Fruit fly (Drosophila melanogaster) whole organism, embryonic: ENCODE measurements around the gene Scr.

Source experiments
- Ada2b ChIP-seq: fragments of 200-800 bp; sonication (Bioruptor generic); IDR thresholded peaks from 2 replicates; pipeline ENCODE4 v1.3.6; 2022; ENCODE audit warnings: missing biosample characterization, missing genetic modification characterization
- Atf-2 ChIP-seq: fragments of 200-800 bp; sonication (Bioruptor generic); optimal IDR thresholded peaks from 2 replicates; lab custom pipeline; 2016; ENCODE audit warnings: missing biosample characterization, missing genetic modification characterization
- Atf3 ChIP-seq: fragments of 200-800 bp; sonication (Bioruptor generic); optimal IDR thresholded peaks from 3 replicates; lab custom pipeline; 2016; ENCODE audit warnings: missing biosample characterization, missing genetic modification characterization
- Awh ChIP-seq: fragments of 200-800 bp; sonication (Bioruptor generic); IDR thresholded peaks from 2 replicates; pipeline ENCODE4, ENCODE4 v1.3.6; 2022; ENCODE audit warnings: missing biosample characterization, missing genetic modification characterization
- Blimp-1 ChIP-seq: fragments of 200-800 bp; sonication (Bioruptor generic); optimal IDR thresholded peaks from 3 replicates; lab custom pipeline; 2018; ENCODE audit warnings: missing biosample characterization, missing genetic modification characterization, mild to moderate bottlenecking, moderate library complexity, missing genetic modification reagents
- Bteb2 ChIP-seq: fragments of 200-800 bp; sonication (Bioruptor generic); optimal IDR thresholded peaks from 2 replicates; lab custom pipeline; 2016; ENCODE audit warnings: missing biosample characterization, missing genetic modification characterization
- CG10979 ChIP-seq: fragments of 200-800 bp; sonication (Bioruptor generic); optimal IDR thresholded peaks from 2 replicates; lab custom pipeline; 2018; ENCODE audit warnings: missing biosample characterization, mild to moderate bottlenecking, missing genetic modification characterization, moderate library complexity
- CG13296 ChIP-seq: fragments of 200-800 bp; sonication (Bioruptor generic); optimal IDR thresholded peaks from 3 replicates; lab custom pipeline; 2018; ENCODE audit warnings: missing biosample characterization, mild to moderate bottlenecking, missing genetic modification characterization
- CG14050 ChIP-seq: fragments of 200-800 bp; sonication (Bioruptor generic); IDR thresholded peaks from 3 replicates; pipeline ENCODE4 v1.3.6; 2022; ENCODE audit warnings: missing biosample characterization, missing genetic modification characterization
- CG14667 ChIP-seq: fragments of 200-800 bp; sonication (Bioruptor generic); IDR thresholded peaks from 2 replicates; pipeline ENCODE4 v1.3.6; 2022; ENCODE audit warnings: missing biosample characterization, missing genetic modification characterization
- CG15073 ChIP-seq: fragments of 200-800 bp; sonication (Bioruptor generic); optimal IDR thresholded peaks from 2 replicates; lab custom pipeline; 2016; ENCODE audit warnings: missing biosample characterization, missing genetic modification characterization
- CG16779 ChIP-seq: fragments of 200-800 bp; sonication (Bioruptor generic); IDR thresholded peaks from 2 replicates; pipeline ENCODE4 v1.3.6; 2022; ENCODE audit warnings: missing biosample characterization, missing genetic modification characterization
- CG18599 ChIP-seq: fragments of 200-800 bp; sonication (Bioruptor generic); optimal IDR thresholded peaks from 3 replicates; lab custom pipeline; 2017; ENCODE audit warnings: missing biosample characterization, missing genetic modification characterization, mild to moderate bottlenecking, moderate library complexity, missing genetic modification reagents
- CG2129 ChIP-seq: fragments of 200-800 bp; sonication (Bioruptor generic); IDR thresholded peaks from 2 replicates; pipeline ENCODE4 v1.3.6; 2022; ENCODE audit warnings: missing biosample characterization, missing genetic modification characterization; ENCODE audit not compliant: partially characterized antibody
- CG2875 ChIP-seq: fragments of 200-800 bp; sonication (Bioruptor generic); optimal IDR thresholded peaks from 2 replicates; lab custom pipeline; 2017; ENCODE audit warnings: missing biosample characterization, mild to moderate bottlenecking, missing genetic modification characterization, missing genetic modification reagents
- CG33213 ChIP-seq: fragments of 200-800 bp; sonication (Bioruptor generic); optimal IDR thresholded peaks from 3 replicates; lab custom pipeline; 2016; ENCODE audit warnings: missing biosample characterization, missing genetic modification characterization
- CG34422 ChIP-seq: fragments of 200-800 bp; sonication (Bioruptor generic); IDR thresholded peaks from 3 replicates; pipeline ENCODE4 v1.3.6; 2022; ENCODE audit warnings: missing biosample characterization, missing genetic modification characterization
- CG7839 ChIP-seq: fragments of 200-800 bp; sonication (Bioruptor generic); optimal IDR thresholded peaks from 3 replicates; lab custom pipeline; 2018; ENCODE audit warnings: missing biosample characterization, mild to moderate bottlenecking, missing genetic modification characterization, moderate library complexity
- Chrac-16 ChIP-seq: fragments of 200-800 bp; sonication (Bioruptor generic); optimal IDR thresholded peaks from 3 replicates; lab custom pipeline; 2016; ENCODE audit warnings: missing biosample characterization, missing genetic modification characterization
- CrebB ChIP-seq: fragments of 200-800 bp; sonication (Bioruptor generic); optimal IDR thresholded peaks from 3 replicates; lab custom pipeline; 2018; ENCODE audit warnings: missing biosample characterization, mild to moderate bottlenecking, missing genetic modification characterization
- Dip2 ChIP-seq: fragments of 200-800 bp; sonication (Bioruptor generic); IDR thresholded peaks from 2 replicates; pipeline ENCODE4 v1.3.6; 2022; ENCODE audit warnings: missing biosample characterization, missing genetic modification characterization
- Fer1 ChIP-seq: fragments of 200-800 bp; sonication (Bioruptor generic); optimal IDR thresholded peaks from 2 replicates; lab custom pipeline; 2017; ENCODE audit warnings: missing biosample characterization, mild to moderate bottlenecking, missing genetic modification characterization
- H15 ChIP-seq: fragments of 200-800 bp; sonication (Bioruptor generic); IDR thresholded peaks from 3 replicates; pipeline ENCODE4 v1.3.6; 2022; ENCODE audit warnings: missing biosample characterization, missing genetic modification characterization
- HLH54F ChIP-seq: fragments of 200-800 bp; sonication (Bioruptor generic); optimal IDR thresholded peaks from 3 replicates; lab custom pipeline; 2016; ENCODE audit warnings: missing biosample characterization, missing genetic modification characterization
- Mrtf ChIP-seq: fragments of 200-800 bp; sonication (Bioruptor generic); IDR thresholded peaks from 3 replicates; pipeline ENCODE4 v1.3.6; 2022; ENCODE audit warnings: missing biosample characterization, missing genetic modification characterization
- Neu2 ChIP-seq: fragments of 200-800 bp; sonication (Bioruptor generic); optimal IDR thresholded peaks from 3 replicates; lab custom pipeline; 2016; ENCODE audit warnings: missing biosample characterization, missing genetic modification characterization, borderline replicate concordance
- ac ChIP-seq: fragments of 200-800 bp; sonication (Bioruptor generic); optimal IDR thresholded peaks from 3 replicates; lab custom pipeline; 2017; ENCODE audit warnings: missing biosample characterization, mild to moderate bottlenecking, missing genetic modification characterization
- az2 ChIP-seq: fragments of 200-800 bp; sonication (Bioruptor generic); optimal IDR thresholded peaks from 3 replicates; lab custom pipeline; 2016; ENCODE audit warnings: missing biosample characterization, missing genetic modification characterization
- bowl ChIP-seq: fragments of 200-800 bp; sonication (Bioruptor generic); IDR thresholded peaks from 2 replicates; pipeline ENCODE4 v1.3.6; 2022; ENCODE audit warnings: missing biosample characterization, missing genetic modification characterization
- btn ChIP-seq: fragments of 200-800 bp; sonication (Bioruptor generic); optimal IDR thresholded peaks from 2 replicates; lab custom pipeline; 2016; ENCODE audit warnings: missing biosample characterization, missing genetic modification characterization
- cas ChIP-seq: fragments of 200-800 bp; sonication (Bioruptor generic); IDR thresholded peaks from 2 replicates; pipeline ENCODE4 v1.3.6; 2022; ENCODE audit warnings: missing biosample characterization, missing genetic modification characterization
- chn ChIP-seq: fragments of 200-800 bp; sonication (Bioruptor generic); optimal IDR thresholded peaks from 2 replicates; lab custom pipeline; 2016; ENCODE audit warnings: missing biosample characterization, missing genetic modification characterization
- croc ChIP-seq: fragments of 200-800 bp; sonication (Bioruptor generic); conservative IDR thresholded peaks from 3 replicates; pipeline ENCODE4 v1.3.6; 2022; ENCODE audit warnings: missing biosample characterization, missing genetic modification characterization
- fd3F ChIP-seq: fragments of 200-800 bp; sonication (Bioruptor generic); optimal IDR thresholded peaks from 2 replicates; lab custom pipeline; 2018; ENCODE audit warnings: missing biosample characterization, mild to moderate bottlenecking, missing genetic modification characterization, moderate library complexity
- gcm ChIP-seq: fragments of 200-800 bp; sonication (Bioruptor generic); optimal IDR thresholded peaks from 2 replicates; lab custom pipeline; 2019; ENCODE audit warnings: missing biosample characterization, mild to moderate bottlenecking, missing genetic modification characterization, moderate library complexity
- gfzf ChIP-seq: fragments of 200-800 bp; sonication (Bioruptor generic); optimal IDR thresholded peaks from 2 replicates; lab custom pipeline; 2016; ENCODE audit warnings: missing biosample characterization, mild to moderate bottlenecking, missing genetic modification characterization, moderate library complexity
- her ChIP-seq: fragments of 200-800 bp; sonication (Bioruptor generic); optimal IDR thresholded peaks from 2 replicates; lab custom pipeline; 2016; ENCODE audit warnings: missing biosample characterization, missing genetic modification characterization
- lov ChIP-seq, 2 experiments: fragments of 200-800 bp in 1 of 2; fragments of >200 bp in 1 of 2; sonication (Bioruptor generic) in 1 of 2; IDR thresholded peaks in 1 of 2; optimal IDR thresholded peaks in 1 of 2; 2 replicates in 1 of 2; 3 replicates in 1 of 2; pipeline versions ENCODE4 v1.3.6 to Lab custom; 2017 to 2022; ENCODE audit warnings: missing biosample characterization in 1 of 2, missing genetic modification characterization in 1 of 2
- maf-S ChIP-seq: fragments of 200-800 bp; sonication (Bioruptor generic); optimal IDR thresholded peaks from 2 replicates; lab custom pipeline; 2016; ENCODE audit warnings: missing biosample characterization, missing genetic modification characterization
- nom ChIP-seq: fragments of 200-800 bp; sonication (Bioruptor generic); optimal IDR thresholded peaks from 2 replicates; lab custom pipeline; 2017; ENCODE audit warnings: missing biosample characterization, missing genetic modification characterization, mild to moderate bottlenecking, moderate library complexity, missing genetic modification reagents
- oc ChIP-seq: fragments of 200-800 bp; sonication (Bioruptor generic); optimal IDR thresholded peaks from 2 replicates; lab custom pipeline; 2018; ENCODE audit warnings: missing biosample characterization, mild to moderate bottlenecking, missing genetic modification characterization, moderate library complexity
- p53 ChIP-seq: fragments of 200-800 bp; sonication (Bioruptor generic); optimal IDR thresholded peaks from 2 replicates; lab custom pipeline; 2016; ENCODE audit warnings: missing biosample characterization, missing genetic modification characterization
- phol ChIP-seq: fragments of 200-800 bp; sonication (Bioruptor generic); optimal IDR thresholded peaks from 3 replicates; lab custom pipeline; 2018; ENCODE audit warnings: missing biosample characterization, mild to moderate bottlenecking, missing genetic modification characterization, moderate library complexity
- ranshi ChIP-seq: fragments of 200-800 bp; sonication (Bioruptor generic); IDR thresholded peaks from 2 replicates; pipeline ENCODE4 v1.3.6; 2022; ENCODE audit warnings: missing biosample characterization, missing genetic modification characterization
- repo ChIP-seq: fragments of 200-800 bp; sonication (Bioruptor generic); optimal IDR thresholded peaks from 2 replicates; lab custom pipeline; 2016; ENCODE audit warnings: missing biosample characterization, missing genetic modification characterization
- scrt ChIP-seq: fragments of 200-800 bp; sonication (Bioruptor generic); optimal IDR thresholded peaks from 2 replicates; lab custom pipeline; 2018; ENCODE audit warnings: missing biosample characterization, mild to moderate bottlenecking, missing genetic modification characterization, moderate library complexity
- sens ChIP-seq: fragments of 200-800 bp; sonication (Bioruptor generic); peaks from one replicate; lab custom pipeline; 2016; ENCODE audit warnings: missing biosample characterization, missing genetic modification characterization
- zf30C ChIP-seq: fragments of 200-800 bp; sonication (Bioruptor generic); optimal IDR thresholded peaks from 3 replicates; lab custom pipeline; 2018; ENCODE audit warnings: missing biosample characterization, mild to moderate bottlenecking, missing genetic modification characterization

Gene Scr

dm6 chr3R:6881264-6882014 lies 31.7 kb upstream of the Scr start (continued):
- TF ChIP-seq p53 (GFP tag; lab: Kevin White, UChicago) (no peak), phol (tag; lab: Kevin White, UChicago) (peak; percentile 90), scrt (GFP tag; lab: Kevin White, UChicago) (peak; percentile 41), Dip2 (GFP tag; lab: Robert Waterston, UW) (no peak), CG33213 (GFP tag; lab: Kevin White, UChicago) (peak; percentile 7), CG2875 (GFP tag; lab: Kevin White, UChicago) (peak; percentile 53), cas (GFP tag; lab: Robert Waterston, UW) (no peak), repo (GFP tag; lab: Kevin White, UChicago) (peak; percentile 10), croc (GFP tag; lab: Robert Waterston, UW) (peak; percentile 73; the same call in 2 of the 3 replicates), fd3F (no peak), Mrtf (GFP tag; lab: Robert Waterston, UW) (0 out of 3 replicates have a peak, but pooled peaks have one; percentile 58), Bteb2 (GFP tag; lab: Kevin White, UChicago) (no peak), maf-S (GFP tag; lab: Kevin White, UChicago) (peak; percentile 6), H15 (GFP tag; lab: Robert Waterston, UW) (no peak), oc (tag; lab: Kevin White, UChicago) (peak; percentile 76), zf30C (GFP tag; lab: Kevin White, UChicago) (peak; percentile 97), Chrac-16 (GFP tag; lab: Kevin White, UChicago) (peak; percentile 73), chn (GFP tag; lab: Kevin White, UChicago) (peak; percentile 59), HLH54F (peak; percentile 39), CG15073 (GFP tag; lab: Kevin White, UChicago) (peak; percentile 54), Ada2b (GFP tag; lab: Robert Waterston, UW) (peak; percentile 16; the same call in 1 of the 2 replicates), CG10979 (tag; lab: Kevin White, UChicago) (no peak), lov (optimal IDR thresholded peaks at IDR 0.05; lab: Kevin White, UChicago) (no peak), lov (GFP tag; IDR thresholded peaks at IDR 0.05; lab: Robert Waterston, UW) (peak; percentile 79; the same call in 2 of the 3 replicates), CG14667 (GFP tag; lab: Robert Waterston, UW) (peak; percentile 28; the same call in 1 of the 2 replicates), gcm (GFP tag; lab: Kevin White, UChicago) (peak; percentile 87), Fer1 (GFP tag; lab: Kevin White, UChicago) (no peak), CG2129 (GFP tag; lab: Robert Waterston, UW) (no peak), az2 (GFP tag; lab: Kevin White, UChicago) (peak; percentile 71), her (GFP tag; lab: Kevin White, UChicago) (peak; percentile 21), ranshi (GFP tag; lab: Robert Waterston, UW) (peak; percentile 11; the same call in 1 of the 2 replicates), CG16779 (no peak), CrebB (tag; lab: Kevin White, UChicago) (peak; percentile 14), CG14050 (GFP tag; lab: Robert Waterston, UW) (0 out of 3 replicates have a peak, but pooled peaks have one; percentile 20), ac (peak; percentile 59), CG13296 (GFP tag; lab: Kevin White, UChicago) (no peak), Atf-2 (peak; percentile 52), CG7839 (tag; lab: Kevin White, UChicago) (peak; percentile 74), CG18599 (GFP tag; lab: Kevin White, UChicago) (peak; percentile 66), sens (GFP tag; lab: Kevin White, UChicago) (peak; percentile 97), Neu2 (GFP tag; lab: Kevin White, UChicago) (peak; percentile 71), btn (GFP tag; lab: Kevin White, UChicago) (peak; percentile 48), Atf3 (GFP tag; lab: Kevin White, UChicago) (peak; percentile 57), gfzf (GFP tag; lab: Kevin White, UChicago) (no peak), Awh (peak; percentile 57; the same call in 1 of the 2 replicates), bowl (no peak), Blimp-1 (GFP tag; lab: Kevin White, UChicago) (peak; percentile 75), CG34422 (GFP tag; lab: Robert Waterston, UW) (0 out of 3 replicates have a peak, but pooled peaks have one; percentile 19), nom (GFP tag; lab: Kevin White, UChicago) (no peak)
